Fruit fly (Drosophila melanogaster): Measurements from ENCODE around the gene Prp18.

The Prp18 gene

dm6 chr3R:18985114-18985785, 45.8 kb downstream of the Prp18 start:
- TF ChIP-seq noc (tag; optimal IDR thresholded peaks at IDR 0.05), result peak; percentile 97

dm6 chr3R:18983614-18984185, 47.4 kb downstream of the Prp18 start, which contains the start of the genes snRNP-U1-C and gukh:
Gene snRNP-U1-C (minus strand): TSS chr3R:18983650.
Gene gukh (plus strand): TSS chr3R:18984025.
- TF ChIP-seq noc (tag; optimal IDR thresholded peaks at IDR 0.05), result peak; percentile 58

- no peak for TF ChIP-seq noc (tag; optimal IDR thresholded peaks at IDR 0.05)
These were observed 50.1 kb downstream of the Prp18 start, which contains the start of the genes dnk and Smu1 for dm6 chr3R:18980863-18981536. Gene dnk (plus strand): TSS chr3R:18980995. Gene Smu1 (minus strand): TSS chr3R:18981324.
